Fruit fly (Drosophila melanogaster) whole organism, embryonic: ENCODE data around the gene mld.
A peak's percentile ranks its signal among the peaks of the same experiment; 100 is the strongest.

Source experiments
- Aef1 ChIP-seq: fragments of 200-800 bp; sonication (Bioruptor generic); IDR thresholded peaks from 3 replicates; pipeline ENCODE4 v1.3.6; 2022; ENCODE audit warnings: missing biosample characterization, missing genetic modification characterization
- Atf6 ChIP-seq: fragments of 200-800 bp; sonication (Bioruptor generic); IDR thresholded peaks from 2 replicates; pipeline ENCODE4 v1.3.6; 2022; ENCODE audit warnings: missing biosample characterization, missing genetic modification characterization
- Blimp-1 ChIP-seq: fragments of 200-800 bp; sonication (Bioruptor generic); optimal IDR thresholded peaks from 3 replicates; lab custom pipeline; 2018; ENCODE audit warnings: missing biosample characterization, missing genetic modification characterization, mild to moderate bottlenecking, moderate library complexity, missing genetic modification reagents
- BtbVII ChIP-seq: fragments of 200-800 bp; sonication (Bioruptor generic); optimal IDR thresholded peaks from 3 replicates; lab custom pipeline; 2017; ENCODE audit warnings: missing biosample characterization, mild to moderate bottlenecking, missing genetic modification characterization
- CG11504 ChIP-seq: fragments of 200-800 bp; sonication (Bioruptor generic); optimal IDR thresholded peaks from 3 replicates; lab custom pipeline; 2019; ENCODE audit warnings: missing biosample characterization, mild to moderate bottlenecking, missing genetic modification characterization, moderate library complexity
- CG12155 ChIP-seq: fragments of 200-800 bp; sonication (Bioruptor generic); optimal IDR thresholded peaks from 3 replicates; lab custom pipeline; 2016; ENCODE audit warnings: missing biosample characterization, missing genetic modification characterization
- CG12942 ChIP-seq: fragments of 200-800 bp; sonication (Bioruptor generic); optimal IDR thresholded peaks from 3 replicates; lab custom pipeline; 2016; ENCODE audit warnings: missing biosample characterization, missing genetic modification characterization
- CG13123 ChIP-seq: fragments of 200-800 bp; sonication (Bioruptor generic); optimal IDR thresholded peaks from 2 replicates; lab custom pipeline; 2016; ENCODE audit warnings: missing biosample characterization, missing genetic modification characterization
- CG14050 ChIP-seq: fragments of 200-800 bp; sonication (Bioruptor generic); IDR thresholded peaks from 3 replicates; pipeline ENCODE4 v1.3.6; 2022; ENCODE audit warnings: missing biosample characterization, missing genetic modification characterization
- CG31224 ChIP-seq: fragments of 200-800 bp; sonication (Bioruptor generic); IDR thresholded peaks from 2 replicates; pipeline ENCODE4 v1.3.6; 2022; ENCODE audit warnings: missing biosample characterization, missing genetic modification characterization
- CG31388 ChIP-seq: fragments of 200-800 bp; sonication (Bioruptor generic); optimal IDR thresholded peaks from 2 replicates; lab custom pipeline; 2016; ENCODE audit warnings: missing biosample characterization, missing genetic modification characterization
- CG32532 ChIP-seq: fragments of 200-800 bp; sonication (Bioruptor generic); IDR thresholded peaks from 2 replicates; pipeline ENCODE4 v1.3.6; 2022; ENCODE audit warnings: missing biosample characterization, missing genetic modification characterization
- CG34224 ChIP-seq: fragments of 200-800 bp; sonication (Bioruptor generic); IDR thresholded peaks from 3 replicates; pipeline ENCODE4 v1.3.6; 2022; ENCODE audit warnings: missing biosample characterization, missing genetic modification characterization; ENCODE audit not compliant: partially characterized antibody
- CG6683 ChIP-seq: fragments of 200-800 bp; sonication (Bioruptor generic); optimal IDR thresholded peaks from 2 replicates; lab custom pipeline; 2017; ENCODE audit warnings: missing biosample characterization, mild to moderate bottlenecking, missing genetic modification characterization, missing genetic modification reagents
- CG7745 ChIP-seq: fragments of 200-800 bp; sonication (Bioruptor generic); optimal IDR thresholded peaks from 2 replicates; lab custom pipeline; 2018; ENCODE audit warnings: missing biosample characterization, mild to moderate bottlenecking, missing genetic modification characterization, moderate library complexity
- CkIIα-i1 ChIP-seq: fragments of 200-800 bp; sonication (Bioruptor generic); IDR thresholded peaks from 2 replicates; pipeline ENCODE4 v1.3.6; 2022; ENCODE audit warnings: missing biosample characterization, missing genetic modification characterization
- Dbx ChIP-seq: fragments of 200-800 bp; sonication (Bioruptor generic); IDR thresholded peaks from 3 replicates; pipeline ENCODE4 v1.3.6; 2022; ENCODE audit warnings: missing biosample characterization, missing genetic modification characterization
- Dip2 ChIP-seq: fragments of 200-800 bp; sonication (Bioruptor generic); IDR thresholded peaks from 2 replicates; pipeline ENCODE4 v1.3.6; 2022; ENCODE audit warnings: missing biosample characterization, missing genetic modification characterization
- Doc3 ChIP-seq: fragments of 200-800 bp; sonication (Bioruptor generic); IDR thresholded peaks from 3 replicates; pipeline ENCODE4 v1.3.6; 2022; ENCODE audit warnings: missing biosample characterization, missing genetic modification characterization; ENCODE audit not compliant: partially characterized antibody
- ERR ChIP-seq: fragments of 200-800 bp; sonication (Bioruptor generic); optimal IDR thresholded peaks from 2 replicates; lab custom pipeline; 2016; ENCODE audit warnings: missing biosample characterization, missing genetic modification characterization
- Hr3 ChIP-seq: fragments of 200-800 bp; sonication (Bioruptor generic); optimal IDR thresholded peaks from 3 replicates; lab custom pipeline; 2016; ENCODE audit warnings: missing biosample characterization, missing genetic modification characterization
- Max ChIP-seq: fragments of 200-800 bp; sonication (Bioruptor generic); optimal IDR thresholded peaks from 2 replicates; lab custom pipeline; 2016; ENCODE audit warnings: missing biosample characterization, mild to moderate bottlenecking, missing genetic modification characterization
- NfI ChIP-seq: fragments of 200-800 bp; sonication (Bioruptor generic); optimal IDR thresholded peaks from 3 replicates; lab custom pipeline; 2018; ENCODE audit warnings: missing biosample characterization, mild to moderate bottlenecking, missing genetic modification characterization, moderate library complexity
- Ravus ChIP-seq: fragments of 200-800 bp; sonication (Bioruptor generic); IDR thresholded peaks from 2 replicates; pipeline ENCODE4 v1.3.6; 2022; ENCODE audit warnings: missing biosample characterization, missing genetic modification characterization
- Sox102F ChIP-seq: fragments of 200-800 bp; sonication (Bioruptor generic); optimal IDR thresholded peaks from 2 replicates; lab custom pipeline; 2018; ENCODE audit warnings: missing biosample characterization, mild to moderate bottlenecking, missing genetic modification characterization, moderate library complexity
- Taf1 ChIP-seq: fragments of 200-800 bp; sonication (Bioruptor generic); IDR thresholded peaks from 2 replicates; pipeline ENCODE4 v1.3.6; 2022; ENCODE audit warnings: missing biosample characterization, missing genetic modification characterization
- Vsx1 ChIP-seq: fragments of 200-800 bp; sonication (Bioruptor generic); optimal IDR thresholded peaks from 2 replicates; lab custom pipeline; 2017; ENCODE audit warnings: missing biosample characterization, mild to moderate bottlenecking, missing genetic modification characterization, missing genetic modification reagents
- Xrp1 ChIP-seq: fragments of 200-800 bp; sonication (Bioruptor generic); IDR thresholded peaks from 2 replicates; pipeline ENCODE4 v1.3.6; 2022; ENCODE audit warnings: missing biosample characterization, missing genetic modification characterization
- amos ChIP-seq: fragments of 200-800 bp; sonication (Bioruptor generic); IDR thresholded peaks from 2 replicates; pipeline ENCODE4 v1.3.6; 2022; ENCODE audit warnings: missing biosample characterization, missing genetic modification characterization; ENCODE audit not compliant: partially characterized antibody
- ara ChIP-seq: fragments of 200-800 bp; sonication (Bioruptor generic); IDR thresholded peaks from 2 replicates; pipeline ENCODE4 v1.3.6; 2022; ENCODE audit warnings: missing biosample characterization, missing genetic modification characterization
- bigmax ChIP-seq: fragments of 200-800 bp; sonication (Bioruptor generic); optimal IDR thresholded peaks from 2 replicates; lab custom pipeline; 2018; ENCODE audit warnings: missing biosample characterization, mild to moderate bottlenecking, missing genetic modification characterization
- caup ChIP-seq: fragments of 200-800 bp; sonication (Bioruptor generic); optimal IDR thresholded peaks from 3 replicates; lab custom pipeline; 2017; ENCODE audit warnings: missing biosample characterization, mild to moderate bottlenecking, missing genetic modification characterization, moderate library complexity; ENCODE audit not compliant: severe bottlenecking
- chn ChIP-seq: fragments of 200-800 bp; sonication (Bioruptor generic); optimal IDR thresholded peaks from 2 replicates; lab custom pipeline; 2016; ENCODE audit warnings: missing biosample characterization, missing genetic modification characterization
- ci ChIP-seq: fragments of 200-800 bp; sonication (Bioruptor generic); IDR thresholded peaks from 3 replicates; pipeline ENCODE4 v1.3.6; 2022; ENCODE audit warnings: missing biosample characterization, missing genetic modification characterization
- dan ChIP-seq: fragments of 200-800 bp; sonication (Bioruptor generic); IDR thresholded peaks from 2 replicates; pipeline ENCODE4 v1.3.6; 2022; ENCODE audit warnings: missing biosample characterization, missing genetic modification characterization
- dati ChIP-seq: fragments of 200-800 bp; sonication (Bioruptor generic); IDR thresholded peaks from 2 replicates; pipeline ENCODE4 v1.3.6; 2022; ENCODE audit warnings: missing biosample characterization, missing genetic modification characterization
- gro ChIP-seq: fragments of 200-800 bp; sonication (Bioruptor generic); optimal IDR thresholded peaks from 2 replicates; lab custom pipeline; 2016; ENCODE audit warnings: missing biosample characterization, missing genetic modification characterization
- jigr1 ChIP-seq: fragments of 200-800 bp; sonication (Bioruptor generic); IDR thresholded peaks from 3 replicates; pipeline ENCODE4 v1.3.6; 2022; ENCODE audit warnings: missing biosample characterization, missing genetic modification characterization
- luna ChIP-seq: fragments of 200-800 bp; sonication (Bioruptor generic); optimal IDR thresholded peaks from 2 replicates; lab custom pipeline; 2016; ENCODE audit warnings: missing biosample characterization, missing genetic modification characterization
- nau ChIP-seq: fragments of 200-800 bp; sonication (Bioruptor generic); optimal IDR thresholded peaks from 3 replicates; lab custom pipeline; 2017; ENCODE audit warnings: missing biosample characterization, mild to moderate bottlenecking, missing genetic modification characterization, missing genetic modification reagents
- scrt ChIP-seq: fragments of 200-800 bp; sonication (Bioruptor generic); optimal IDR thresholded peaks from 2 replicates; lab custom pipeline; 2018; ENCODE audit warnings: missing biosample characterization, mild to moderate bottlenecking, missing genetic modification characterization, moderate library complexity
- shn ChIP-seq: fragments of 200-800 bp; sonication (Bioruptor generic); optimal IDR thresholded peaks from 3 replicates; lab custom pipeline; 2016; ENCODE audit warnings: missing biosample characterization, missing genetic modification characterization
- slp2 ChIP-seq: fragments of 200-800 bp; sonication (Bioruptor generic); optimal IDR thresholded peaks from 2 replicates; lab custom pipeline; 2016; ENCODE audit warnings: missing biosample characterization, missing genetic modification characterization
- sqz ChIP-seq: fragments of 200-800 bp; sonication (Bioruptor generic); optimal IDR thresholded peaks from 3 replicates; lab custom pipeline; 2018; ENCODE audit warnings: missing biosample characterization, mild to moderate bottlenecking, missing genetic modification characterization
- stc ChIP-seq: fragments of 200-800 bp; sonication (Bioruptor generic); IDR thresholded peaks from 2 replicates; pipeline ENCODE4 v1.3.6; 2022; ENCODE audit warnings: missing biosample characterization, missing genetic modification characterization
- tap ChIP-seq: fragments of 200-800 bp; optimal IDR thresholded peaks from 3 replicates; lab custom pipeline; 2019; ENCODE audit warnings: missing biosample characterization, mild to moderate bottlenecking, missing genetic modification characterization, moderate library complexity
- tll ChIP-seq, 2 experiments: fragments of 200-800 bp in 1 of 2; fragments of >200 bp in 1 of 2; sonication (Bioruptor generic) in 1 of 2; optimal IDR thresholded peaks; 2 replicates each; lab custom pipeline; 2017 to 2019; ENCODE audit warnings: missing biosample characterization in 2 of 2, missing genetic modification characterization in 2 of 2, mild to moderate bottlenecking in 1 of 2, moderate library complexity in 1 of 2
- twi ChIP-seq: fragments of 200-800 bp; optimal IDR thresholded peaks from 2 replicates; lab custom pipeline; 2019; ENCODE audit warnings: missing biosample characterization, mild to moderate bottlenecking, missing genetic modification characterization, moderate library complexity
- vfl ChIP-seq: fragments of 200-800 bp; sonication (Bioruptor generic); optimal IDR thresholded peaks from 2 replicates; lab custom pipeline; 2016; ENCODE audit warnings: missing biosample characterization, missing genetic modification characterization
- z ChIP-seq: fragments of 200-800 bp; sonication (Bioruptor generic); IDR thresholded peaks from 3 replicates; pipeline ENCODE4 v1.3.6; 2022; ENCODE audit warnings: missing biosample characterization, missing genetic modification characterization
- zfh2 ChIP-seq: fragments of 200-800 bp; sonication (Bioruptor generic); optimal IDR thresholded peaks from 2 replicates; lab custom pipeline; 2016; ENCODE audit warnings: missing biosample characterization, missing genetic modification characterization

Gene mld

DNA sequence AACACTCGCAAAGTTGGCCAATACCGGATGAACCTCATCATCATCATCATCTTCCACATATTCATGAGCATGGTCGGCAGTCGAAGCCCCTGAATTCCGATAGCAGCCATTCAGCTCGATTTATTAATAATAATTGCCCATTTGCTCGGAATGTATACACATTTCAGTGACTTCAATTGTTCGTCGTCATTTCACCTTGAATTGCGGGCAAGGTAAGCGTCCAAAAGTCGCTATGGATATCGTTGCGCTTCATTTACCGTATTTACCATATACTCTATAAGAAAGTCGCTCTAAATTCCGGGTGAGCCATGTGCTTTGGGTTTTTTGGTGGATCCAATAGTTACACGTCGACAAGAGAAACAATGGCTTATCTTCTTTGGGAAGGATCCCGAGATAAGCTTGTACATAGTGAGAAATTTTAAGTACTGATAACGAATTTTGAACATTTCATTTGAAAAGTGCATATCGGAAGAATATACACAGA is 40.6 kb downstream of the mld start (continued):
- TF ChIP-seq stc (peak; percentile 39; the same call in 1 of the 2 replicates), Xrp1 (peak; percentile 43; the same call in 1 of the 2 replicates), vfl (GFP tag; lab: Kevin White, UChicago) (no peak), CG6683 (GFP tag; lab: Kevin White, UChicago) (no peak), Aef1 (GFP tag; lab: Robert Waterston, UW) (peak; percentile 26; the same call in 1 of the 3 replicates), scrt (GFP tag; lab: Kevin White, UChicago) (no peak), Dbx (GFP tag; lab: Robert Waterston, UW) (no peak), chn (no peak), ci (no peak), CG11504 (tag; lab: Kevin White, UChicago) (no peak), CG34224 (no peak), Max (GFP tag; lab: Kevin White, UChicago) (peak; percentile 2), luna (GFP tag; lab: Kevin White, UChicago) (no peak), Doc3 (GFP tag; lab: Robert Waterston, UW) (no peak), Sox102F (GFP tag; lab: Kevin White, UChicago) (no peak), Atf6 (no peak), CG31388 (GFP tag; lab: Kevin White, UChicago) (no peak), slp2 (no peak), CG12155 (GFP tag; lab: Kevin White, UChicago) (no peak), Ravus (GFP tag; lab: Robert Waterston, UW) (no peak), twi (tag; lab: Kevin White, UChicago) (no peak), BtbVII (GFP tag; lab: Kevin White, UChicago) (no peak), Dip2 (no peak), Blimp-1 (no peak), jigr1 (GFP tag; lab: Robert Waterston, UW) (no peak), CG7745 (tag; lab: Kevin White, UChicago) (no peak), CG13123 (GFP tag; lab: Kevin White, UChicago) (no peak), Vsx1 (GFP tag; lab: Kevin White, UChicago) (no peak), Hr3 (GFP tag; lab: Kevin White, UChicago) (no peak), gro (GFP tag; lab: Kevin White, UChicago) (no peak), NfI (peak; percentile 32), dan (no peak), ara (no peak), z (GFP tag; lab: Robert Waterston, UW) (no peak), CG31224 (GFP tag; lab: Robert Waterston, UW) (no peak), shn (GFP tag; lab: Kevin White, UChicago) (peak; percentile 19), sqz (GFP tag; lab: Kevin White, UChicago) (no peak), caup (GFP tag; lab: Kevin White, UChicago) (peak; percentile 0), CG14050 (GFP tag; lab: Robert Waterston, UW) (no peak), amos (no peak), nau (GFP tag; lab: Kevin White, UChicago) (no peak), bigmax (GFP tag; lab: Kevin White, UChicago) (no peak), CkIIα-i1 (GFP tag; lab: Robert Waterston, UW) (no peak), dati (GFP tag; lab: Robert Waterston, UW) (0 out of 2 replicates have a peak, but pooled peaks have one; percentile 7), zfh2 (GFP tag; lab: Kevin White, UChicago) (peak; percentile 46), Taf1 (GFP tag; lab: Robert Waterston, UW) (no peak), CG12942 (GFP tag; lab: Kevin White, UChicago) (no peak), ERR (GFP tag; lab: Kevin White, UChicago) (no peak), CG32532 (GFP tag; lab: Robert Waterston, UW) (no peak), tll (GFP tag; optimal IDR thresholded peaks at IDR 0.05; lab: Kevin White, UChicago) (no peak), tap (no peak)
